Worm (Caenorhabditis elegans): Measurements from ENCODE around the gene R01H2.1.

- no peak for TF ChIP-seq tbx-37 (GFP tag; conservative IDR thresholded peaks at IDR 0.05)
- no peak for TF ChIP-seq ceh-13 (GFP tag; optimal IDR thresholded peaks at IDR 0.05)
Measured at ce11 chrIII:7076386-7076785, 13.7 kb downstream of the R01H2.1 start, which contains the start of gene ZK418.13.
